Fruit fly (Drosophila melanogaster): ENCODE results near the gene Hydr2.

DNA sequence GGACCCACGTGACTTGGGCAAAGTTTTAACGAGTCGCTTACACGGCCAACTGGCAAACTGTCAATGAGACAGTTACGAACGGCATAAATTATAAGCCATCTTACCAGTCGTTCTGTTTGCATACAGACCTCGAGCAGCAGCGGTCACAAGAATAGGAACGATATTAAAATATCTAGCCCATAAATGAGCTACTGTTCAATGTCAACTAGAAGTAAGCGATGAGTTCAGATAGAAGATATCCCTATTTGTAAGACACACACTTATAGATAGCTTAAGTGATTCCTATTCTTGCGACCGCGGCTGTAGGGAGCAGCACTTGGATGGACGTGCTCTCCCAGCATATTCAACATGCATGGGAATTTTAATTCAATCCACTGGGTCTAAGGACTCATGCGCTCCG lies 25.4 kb downstream of the Hydr2 start:
- no peak for TF ChIP-seq h (GFP tag; optimal IDR thresholded peaks at IDR 0.05)
- no peak for TF ChIP-seq HLH106 (tag; optimal IDR thresholded peaks at IDR 0.05)
- TF ChIP-seq OdsH (GFP tag; optimal IDR thresholded peaks at IDR 0.05), result no peak
- TF ChIP-seq Abd-B (GFP tag; optimal IDR thresholded peaks at IDR 0.05), result no peak
- TF ChIP-seq tai (GFP tag; optimal IDR thresholded peaks at IDR 0.05), result no peak
- no peak for TF ChIP-seq sage (GFP tag; optimal IDR thresholded peaks at IDR 0.05)
- no peak for TF ChIP-seq sv (GFP tag; optimal IDR thresholded peaks at IDR 0.05)
- TF ChIP-seq pan (optimal IDR thresholded peaks at IDR 0.05), result no peak
